Fruit fly (Drosophila melanogaster): ENCODE measurements around the gene nis.

DNA sequence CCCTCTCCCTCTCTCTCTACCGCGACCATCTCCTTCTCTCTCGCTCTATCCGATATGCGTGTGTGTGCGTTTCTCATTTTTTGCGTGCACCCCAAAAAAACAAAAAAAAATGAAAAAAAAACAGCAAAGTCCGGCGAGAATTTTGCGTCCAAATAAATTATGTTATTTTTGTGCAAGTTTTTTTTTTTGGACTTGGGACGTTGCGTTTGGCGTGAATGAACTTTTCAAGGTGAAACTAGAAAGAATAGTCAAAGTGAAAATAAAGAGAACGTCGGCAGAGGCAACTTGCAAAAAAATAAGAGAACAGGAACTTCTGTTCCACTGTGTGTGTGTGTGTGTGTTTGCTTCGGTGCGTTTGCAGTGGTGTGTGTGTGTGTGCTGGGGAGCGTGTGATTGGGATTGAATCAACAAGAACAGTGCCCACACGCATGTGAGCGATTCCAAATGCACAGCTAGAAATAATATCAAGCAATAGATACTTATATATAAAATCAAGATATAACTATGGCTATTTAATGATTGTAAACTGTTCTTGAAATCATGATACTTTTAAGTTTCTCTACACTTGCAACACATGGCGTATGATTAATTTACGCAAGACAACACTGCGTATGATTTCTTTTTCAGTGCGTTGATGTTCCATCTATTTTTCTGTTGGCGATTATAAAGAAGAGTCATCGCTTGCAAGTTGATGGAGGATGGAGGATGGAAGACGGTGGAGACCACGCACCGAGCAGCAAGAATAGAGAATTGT, 42.4 kb upstream of the nis start:
- TF ChIP-seq CG7839 (tag; optimal IDR thresholded peaks at IDR 0.05) (peak; percentile 69), Elba2 (GFP tag; optimal IDR thresholded peaks at IDR 0.05) (no peak), klu (GFP tag; IDR thresholded peaks at IDR 0.05) (peak; percentile 28; the same call in 1 of the 2 replicates), Myb (GFP tag; optimal IDR thresholded peaks at IDR 0.05) (peak; percentile 0), CG10209 (GFP tag; optimal IDR thresholded peaks at IDR 0.05) (peak; percentile 62), lov (optimal IDR thresholded peaks at IDR 0.05) (no peak), lov (GFP tag; IDR thresholded peaks at IDR 0.05) (no peak), fru (optimal IDR thresholded peaks at IDR 0.05) (no peak), CG10431 (GFP tag; optimal IDR thresholded peaks at IDR 0.05) (no peak), CG30403 (GFP tag; optimal IDR thresholded peaks at IDR 0.05) (peak; percentile 50), Doc2 (GFP tag; IDR thresholded peaks at IDR 0.05) (no peak), Antp (GFP tag; optimal IDR thresholded peaks at IDR 0.05) (no peak)
